Worm (Caenorhabditis elegans) whole organism, L4 larva: ENCODE data around the gene ugt-52.

Source experiments
- F44E2.7 ChIP-seq: fragments of 200-800 bp; sonication (Bioruptor generic); IDR thresholded peaks from 2 replicates; pipeline ENCODE4 v2.1.2; 2022; ENCODE audit warnings: missing genetic modification characterization, missing compliant biosample characterization
- T26A8.4 ChIP-seq: fragments of 200-800 bp; sonication (Bioruptor generic); IDR thresholded peaks from 2 replicates; pipeline ENCODE4 v1.3.6; 2022; ENCODE audit warnings: missing genetic modification characterization, missing compliant biosample characterization
- Y48G9A.11 ChIP-seq: fragments of 200-800 bp; sonication (Bioruptor generic); IDR thresholded peaks from 2 replicates; pipeline ENCODE4 v1.3.6; 2022; ENCODE audit warnings: missing genetic modification reagents, missing genetic modification characterization, missing compliant biosample characterization
- Y5F2A.4 ChIP-seq: fragments of 200-800 bp; sonication (Bioruptor generic); optimal IDR thresholded peaks from 2 replicates; lab custom pipeline; 2018; ENCODE audit warnings: mild to moderate bottlenecking, missing genetic modification characterization, missing compliant biosample characterization
- ZK546.5 ChIP-seq, 2 experiments: sonication (generic microtip); optimal IDR thresholded peaks; 2 replicates each; lab custom pipeline; 2017; ENCODE audit warnings: missing biosample characterization in 2 of 2, missing genetic modification characterization in 2 of 2
- aha-1 ChIP-seq: fragments of 150-350 bp; peaks from one replicate; lab custom pipeline; 2014; ENCODE audit warnings: missing biosample characterization, missing genetic modification characterization
- ama-1 ChIP-seq: fragments of 150-350 bp; optimal IDR thresholded peaks from 2 replicates; lab custom pipeline; 2014; ENCODE audit warnings: inconsistent platforms, mixed read lengths
- arid-1 ChIP-seq: fragments of 200-800 bp; sonication (Bioruptor generic); conservative IDR thresholded peaks from 2 replicates; pipeline ENCODE4 v1.3.6; 2022; ENCODE audit warnings: missing genetic modification reagents, missing genetic modification characterization, missing compliant biosample characterization
- attf-4 ChIP-seq: sonication (generic microtip); optimal IDR thresholded peaks from 3 replicates; lab custom pipeline; 2017; ENCODE audit warnings: missing biosample characterization, missing genetic modification characterization
- ceh-82 ChIP-seq: sonication (generic microtip); optimal IDR thresholded peaks from 2 replicates; lab custom pipeline; 2017; ENCODE audit warnings: missing biosample characterization, missing genetic modification characterization
- cey-2 ChIP-seq: sonication (generic microtip); optimal IDR thresholded peaks from 3 replicates; lab custom pipeline; 2017; ENCODE audit warnings: missing genetic modification characterization, mild to moderate bottlenecking, missing compliant biosample characterization, antibody characterized with exemption, borderline replicate concordance; ENCODE audit not compliant: insufficient read depth
- daf-12 ChIP-seq: fragments of 150-350 bp; optimal IDR thresholded peaks from 2 replicates; lab custom pipeline; 2014; ENCODE audit warnings: missing biosample characterization, missing genetic modification reagents, missing genetic modification characterization
- daf-8 ChIP-seq: fragments of 200-800 bp; sonication (Bioruptor generic); IDR thresholded peaks from 2 replicates; pipeline ENCODE4 v1.3.6; 2022; ENCODE audit warnings: missing genetic modification characterization, missing compliant biosample characterization
- dmd-6 ChIP-seq: fragments of 200-800 bp; sonication (Bioruptor generic); IDR thresholded peaks from 2 replicates; pipeline ENCODE4 v1.3.6; 2022; ENCODE audit warnings: missing genetic modification reagents, missing genetic modification characterization, missing compliant biosample characterization
- dmd-8 ChIP-seq: fragments of 200-800 bp; sonication (Bioruptor generic); IDR thresholded peaks from 2 replicates; pipeline ENCODE4 v1.3.6; 2022; ENCODE audit warnings: missing genetic modification characterization, missing compliant biosample characterization
- dpl-1 ChIP-seq: fragments of 150-350 bp; optimal IDR thresholded peaks from 2 replicates; lab custom pipeline; 2014; ENCODE audit warnings: missing biosample characterization, missing genetic modification reagents, missing genetic modification characterization
- duxl-1 ChIP-seq: sonication (generic microtip); optimal IDR thresholded peaks from 2 replicates; lab custom pipeline; 2016; ENCODE audit warnings: mild to moderate bottlenecking, missing genetic modification characterization, moderate library complexity, missing compliant biosample characterization; ENCODE audit not compliant: poor library complexity
- egl-43 ChIP-seq: fragments of 200-800 bp; sonication (Bioruptor generic); IDR thresholded peaks from 2 replicates; pipeline ENCODE4 v1.3.6; 2022; ENCODE audit warnings: missing genetic modification reagents, missing genetic modification characterization, missing compliant biosample characterization
- hif-1 ChIP-seq, 2 experiments: sonication (generic microtip); optimal IDR thresholded peaks; 2 replicates each; lab custom pipeline; 2016 to 2017; ENCODE audit warnings: missing compliant biosample characterization in 2 of 2, missing genetic modification characterization in 2 of 2, missing genetic modification reagents in 2 of 2, missing genotype in 2 of 2, mild to moderate bottlenecking in 1 of 2
- hmg-1.1 ChIP-seq: fragments of 200-800 bp; sonication (Bioruptor generic); IDR thresholded peaks from 2 replicates; pipeline ENCODE4 v1.3.6; 2022; ENCODE audit warnings: missing genetic modification reagents, missing genetic modification characterization, missing compliant biosample characterization
- jun-1 ChIP-seq: fragments of 150-350 bp; optimal IDR thresholded peaks from 2 replicates; lab custom pipeline; 2014; ENCODE audit warnings: missing biosample characterization, missing genetic modification reagents, missing genetic modification characterization
- lin-1 ChIP-seq: fragments of 200-800 bp; sonication (Bioruptor generic); IDR thresholded peaks from 2 replicates; pipeline ENCODE4 v1.3.6; 2022; ENCODE audit warnings: missing genetic modification reagents, missing genetic modification characterization, missing compliant biosample characterization
- lir-3 ChIP-seq: sonication (generic microtip); optimal IDR thresholded peaks from 2 replicates; lab custom pipeline; 2016; ENCODE audit warnings: mild to moderate bottlenecking, missing genetic modification characterization, missing compliant biosample characterization
- madf-5 ChIP-seq, 2 experiments: fragments of 200-800 bp; sonication (Bioruptor generic); IDR thresholded peaks; 2 replicates each; pipeline ENCODE4 v1.3.6; 2022; ENCODE audit warnings: missing compliant biosample characterization in 2 of 2, missing genetic modification characterization in 2 of 2
- madf-9 ChIP-seq: fragments of 200-800 bp; sonication (Bioruptor generic); conservative IDR thresholded peaks from 2 replicates; pipeline ENCODE4 v1.3.6; 2022; ENCODE audit warnings: missing genetic modification reagents, missing genetic modification characterization, missing compliant biosample characterization
- mes-2 ChIP-seq: sonication (generic microtip); optimal IDR thresholded peaks from 2 replicates; lab custom pipeline; 2016; ENCODE audit warnings: missing genotype, mild to moderate bottlenecking, missing genetic modification characterization, missing compliant biosample characterization; ENCODE audit not compliant: poor library complexity, severe bottlenecking
- nhr-10 ChIP-seq: fragments of 150-350 bp; optimal IDR thresholded peaks from 2 replicates; lab custom pipeline; 2014; ENCODE audit warnings: missing biosample characterization, missing genetic modification characterization
- nhr-25 ChIP-seq: sonication (generic microtip); optimal IDR thresholded peaks from 2 replicates; lab custom pipeline; 2017; ENCODE audit warnings: missing genetic modification characterization, mild to moderate bottlenecking, missing compliant biosample characterization, antibody characterized with exemption, moderate library complexity, borderline replicate concordance; ENCODE audit not compliant: insufficient read depth
- nhr-28 ChIP-seq: fragments of 150-350 bp; optimal IDR thresholded peaks from 2 replicates; lab custom pipeline; 2014; ENCODE audit warnings: missing biosample characterization, missing genetic modification characterization
- nhr-41 ChIP-seq: fragments of 200-800 bp; sonication (Bioruptor generic); IDR thresholded peaks from 2 replicates; pipeline ENCODE4 v1.3.6; 2022; ENCODE audit warnings: missing genetic modification reagents, missing genetic modification characterization, missing compliant biosample characterization
- nhr-77 ChIP-seq: fragments of 150-350 bp; optimal IDR thresholded peaks from 2 replicates; lab custom pipeline; 2014; ENCODE audit warnings: missing biosample characterization, missing genetic modification characterization
- pqm-1 ChIP-seq: sonication (generic microtip); optimal IDR thresholded peaks from 2 replicates; lab custom pipeline; 2017; ENCODE audit warnings: missing biosample characterization, missing genetic modification characterization
- rbr-2 ChIP-seq: sonication (generic microtip); optimal IDR thresholded peaks from 2 replicates; lab custom pipeline; 2016; ENCODE audit warnings: missing genotype, missing genetic modification characterization, missing compliant biosample characterization
- saeg-2 ChIP-seq: fragments of 200-800 bp; sonication (Bioruptor generic); IDR thresholded peaks from 2 replicates; pipeline ENCODE4 v1.3.6; 2022; ENCODE audit warnings: missing genetic modification reagents, missing genetic modification characterization, missing compliant biosample characterization
- skn-1 ChIP-seq: fragments of 150-350 bp; optimal IDR thresholded peaks from 2 replicates; lab custom pipeline; 2014; ENCODE audit warnings: missing biosample characterization, missing genetic modification characterization
- spr-1 ChIP-seq: sonication (generic microtip); optimal IDR thresholded peaks from 2 replicates; lab custom pipeline; 2016; ENCODE audit warnings: mild to moderate bottlenecking, missing genetic modification characterization, missing compliant biosample characterization
- unc-62 ChIP-seq, 3 experiments: fragments of 150-350 bp in 1 of 3; sonication (generic microtip); optimal IDR thresholded peaks in 2 of 3; peaks in 1 of 3; 1 replicate in 1 of 3; 2 replicates in 2 of 3; lab custom pipeline; 2014 to 2017; ENCODE audit warnings: missing biosample characterization in 3 of 3, missing genetic modification characterization in 3 of 3, missing genetic modification reagents in 3 of 3, missing genotype in 1 of 3
- zag-1 ChIP-seq: fragments of 150-350 bp; optimal IDR thresholded peaks from 2 replicates; lab custom pipeline; 2014; ENCODE audit warnings: missing biosample characterization, missing genetic modification characterization
- zfp-2 ChIP-seq: sonication (generic microtip); optimal IDR thresholded peaks from 2 replicates; lab custom pipeline; 2016; ENCODE audit warnings: mild to moderate bottlenecking, missing genetic modification characterization, missing compliant biosample characterization
- zfp-3 ChIP-seq: fragments of 200-800 bp; sonication (Bioruptor generic); conservative IDR thresholded peaks from 2 replicates; pipeline ENCODE4 v1.3.6; 2022; ENCODE audit warnings: missing genetic modification reagents, missing genetic modification characterization, missing compliant biosample characterization
- ztf-11 ChIP-seq: fragments of 150-350 bp; optimal IDR thresholded peaks from 2 replicates; lab custom pipeline; 2014; ENCODE audit warnings: missing biosample characterization, missing genetic modification characterization
- ztf-7 ChIP-seq: fragments of 150-350 bp; optimal IDR thresholded peaks from 2 replicates; lab custom pipeline; 2014; ENCODE audit warnings: missing biosample characterization, missing genetic modification characterization

ugt-52 gene

DNA sequence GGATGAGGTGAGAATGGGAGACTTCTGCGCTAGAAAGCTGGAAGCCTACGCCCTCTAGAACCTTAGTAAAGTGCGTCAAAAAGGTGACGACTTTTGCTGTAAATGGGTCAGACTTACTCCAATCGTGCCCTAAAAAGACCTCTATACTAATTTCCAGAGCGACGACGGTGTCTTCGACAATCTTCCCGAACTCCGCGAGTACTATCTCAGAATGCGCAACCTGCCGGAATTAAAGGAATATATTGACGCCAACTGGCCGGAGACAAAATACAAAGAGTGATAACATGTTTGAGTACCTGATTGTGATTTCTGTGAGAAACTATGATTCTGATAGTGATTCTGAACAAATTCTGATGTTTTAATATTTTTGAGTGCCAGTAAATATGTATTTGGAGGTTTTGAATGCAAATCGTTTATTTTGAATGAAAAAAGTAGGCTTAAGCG, 16.5 kb upstream of the ugt-52 start:
- TF ChIP-seq cey-2 (tag; lab: Kevin White, UChicago) (no peak), arid-1 (GFP tag; lab: Robert Waterston, UW) (no peak), dmd-6 (GFP tag; lab: Robert Waterston, UW) (no peak), unc-62 (GFP tag; optimal IDR thresholded peaks at IDR 0.05 in 1 of 2; lab: Kevin White, UChicago) (peak in 1 of 2 experiments; percentile 92), unc-62 (tag; optimal IDR thresholded peaks at IDR 0.05; lab: Kevin White, UChicago) (no peak), jun-1 (tag; lab: Kevin White, UChicago) (no peak), ZK546.5 (tag; optimal IDR thresholded peaks at IDR 0.05; lab: Kevin White, UChicago) (no peak), zfp-2 (tag; lab: Kevin White, UChicago) (no peak), egl-43 (GFP tag; lab: Robert Waterston, UW) (no peak), nhr-41 (no peak), lir-3 (tag; lab: Kevin White, UChicago) (no peak), daf-8 (GFP tag; lab: Robert Waterston, UW) (no peak), spr-1 (tag; lab: Kevin White, UChicago) (no peak), Y5F2A.4 (GFP tag; lab: Kevin White, UChicago) (no peak), saeg-2 (no peak), madf-5 (GFP tag; IDR thresholded peaks at IDR 0.05; lab: Robert Waterston, UW) (no peak), aha-1 (tag; lab: Kevin White, UChicago) (peak; percentile 73), ztf-11 (no peak), nhr-28 (tag; lab: Kevin White, UChicago) (no peak), nhr-77 (tag; lab: Kevin White, UChicago) (peak; percentile 40), daf-12 (tag; lab: Kevin White, UChicago) (no peak), T26A8.4 (GFP tag; lab: Robert Waterston, UW) (no peak), hif-1 (tag; optimal IDR thresholded peaks at IDR 0.05; lab: Kevin White, UChicago) (no peak), pqm-1 (tag; lab: Kevin White, UChicago) (no peak), madf-9 (no peak), dpl-1 (GFP tag; lab: Kevin White, UChicago) (no peak), lin-1 (GFP tag; lab: Robert Waterston, UW) (no peak), rbr-2 (tag; lab: Kevin White, UChicago) (no peak), skn-1 (no peak), Y48G9A.11 (GFP tag; lab: Robert Waterston, UW) (0 out of 2 replicates have a peak, but pooled peaks have one; percentile 12), dmd-8 (GFP tag; lab: Robert Waterston, UW) (no peak), ceh-82 (tag; lab: Kevin White, UChicago) (no peak), ama-1 (lab: Kevin White, UChicago) (peak; percentile 91), hmg-1.1 (GFP tag; lab: Robert Waterston, UW) (no peak), mes-2 (tag; lab: Kevin White, UChicago) (peak; percentile 6), nhr-10 (tag; lab: Kevin White, UChicago) (peak; percentile 31), attf-4 (no peak), zag-1 (no peak), zfp-3 (GFP tag; lab: Robert Waterston, UW) (0 out of 2 replicates have a peak, but pooled peaks have one; percentile 68), nhr-25 (tag; lab: Kevin White, UChicago) (peak; percentile 32), ztf-7 (tag; lab: Kevin White, UChicago) (no peak), duxl-1 (no peak), F44E2.7 (GFP tag; lab: Robert Waterston, UW) (no peak)
